Fruit fly (Drosophila melanogaster): Measurements from ENCODE around the gene CG2224.

dm6 chr3R:30474667-30475213 lies 15.6 kb upstream of the CG2224 start:
- no peak for TF ChIP-seq CTCF (optimal IDR thresholded peaks at IDR 0.05)
- TF ChIP-seq CG8478 (optimal IDR thresholded peaks at IDR 0.05): no peak

Measured in S2 (cell line).